Worm (Caenorhabditis elegans) whole organism, L1 larva: ENCODE data around the gene sri-74.
A peak's percentile ranks its signal among the peaks of the same experiment; 100 is the strongest.

Experiments used
- ces-1 ChIP-seq: fragments of 150-350 bp; optimal IDR thresholded peaks from 2 replicates; lab custom pipeline; 2014; ENCODE audit warnings: missing biosample characterization, missing genetic modification reagents, missing genetic modification characterization
- elt-2 ChIP-seq: sonication (generic microtip); optimal IDR thresholded peaks from 2 replicates; lab custom pipeline; 2016; ENCODE audit warnings: missing genetic modification characterization, mild to moderate bottlenecking, inconsistent platforms, missing compliant biosample characterization, missing genetic modification reagents
- fkh-8 ChIP-seq: sonication (generic microtip); optimal IDR thresholded peaks from 2 replicates; lab custom pipeline; 2016; ENCODE audit warnings: mild to moderate bottlenecking, missing genetic modification characterization, missing compliant biosample characterization
- hlh-17 ChIP-seq: fragments of 200-800 bp; sonication (Bioruptor generic); optimal IDR thresholded peaks from 2 replicates; lab custom pipeline; 2018; ENCODE audit warnings: missing genetic modification characterization, mild to moderate bottlenecking, missing compliant biosample characterization, moderate library complexity, borderline replicate concordance
- lin-35 ChIP-seq, 2 experiments: fragments of 150-350 bp; optimal IDR thresholded peaks; 2 replicates each; lab custom pipeline; 2014; ENCODE audit warnings: missing biosample characterization in 2 of 2, missing genetic modification characterization in 2 of 2, missing genetic modification reagents in 2 of 2
- nhr-47 ChIP-seq: sonication (generic microtip); optimal IDR thresholded peaks from 2 replicates; lab custom pipeline; 2016; ENCODE audit warnings: mild to moderate bottlenecking, missing genetic modification characterization, moderate library complexity, missing compliant biosample characterization
- nhr-76 ChIP-seq: sonication (generic microtip); optimal IDR thresholded peaks from 2 replicates; lab custom pipeline; 2017; ENCODE audit warnings: missing biosample characterization, missing genetic modification characterization
- nhr-77 ChIP-seq: fragments of 150-350 bp; optimal IDR thresholded peaks from 2 replicates; lab custom pipeline; 2014; ENCODE audit warnings: missing biosample characterization, missing genetic modification characterization
- snpc-4 ChIP-seq: fragments of 150-350 bp; optimal IDR thresholded peaks from 2 replicates; lab custom pipeline; 2014; ENCODE audit warnings: missing biosample characterization, missing genetic modification characterization
- sptf-1 ChIP-seq: fragments of 150-350 bp; optimal IDR thresholded peaks from 2 replicates; lab custom pipeline; 2014; ENCODE audit warnings: missing biosample characterization, missing genetic modification characterization
- tbx-2 ChIP-seq: sonication (generic microtip); optimal IDR thresholded peaks from 2 replicates; lab custom pipeline; 2016; ENCODE audit warnings: missing genetic modification characterization, missing compliant biosample characterization

DNA sequence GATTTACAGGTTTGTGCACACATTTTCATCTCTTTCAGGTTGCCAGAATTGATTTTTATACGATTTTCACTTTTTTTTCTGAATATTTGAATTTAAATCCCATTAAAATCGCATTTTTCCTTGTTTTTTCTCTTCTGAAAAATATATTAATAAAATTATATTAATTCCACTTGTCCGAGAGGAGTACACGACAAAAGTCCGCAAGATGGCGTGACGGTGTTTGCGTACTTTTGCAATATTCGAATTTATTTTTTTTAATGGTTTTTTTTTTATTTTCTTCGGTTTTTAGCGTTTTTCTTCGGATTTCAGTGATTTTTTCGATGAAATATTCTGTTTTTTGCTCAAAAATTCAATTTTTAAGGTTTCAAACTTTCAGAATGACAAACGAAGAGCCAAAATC, 18.0 kb downstream of the sri-74 start, which contains the start of gene usp-39:
- TF ChIP-seq ces-1: peak; percentile 17
- peak; percentile 76 for TF ChIP-seq snpc-4 (tag; lab: Kevin White, UChicago)
- no peak for TF ChIP-seq fkh-8
- peak; percentile 67 for TF ChIP-seq elt-2 (tag; lab: Kevin White, UChicago)
- TF ChIP-seq nhr-76 (tag; lab: Kevin White, UChicago): no peak
- TF ChIP-seq sptf-1: no peak
- TF ChIP-seq lin-35 (GFP tag; optimal IDR thresholded peaks at IDR 0.05; lab: Kevin White, UChicago): peak; percentile 67 to 79
- TF ChIP-seq tbx-2 (tag; lab: Kevin White, UChicago): peak; percentile 85
- no peak for TF ChIP-seq nhr-47 (tag; lab: Kevin White, UChicago)
- TF ChIP-seq nhr-77 (tag; lab: Kevin White, UChicago): no peak
- no peak for TF ChIP-seq hlh-17 (GFP tag; lab: Kevin White, UChicago)
